Worm (Caenorhabditis elegans): ENCODE data around the gene C49A9.9.
A peak's percentile ranks its signal among the peaks of the same experiment; 100 is the strongest.

C49A9.9 gene

ce11 chrIV:6227974-6228373, 10.8 kb downstream of the C49A9.9 start, which contains the start of gene C49A9.1:
Gene C49A9.1 (plus strand): TSS chrIV:6228190.
- TF ChIP-seq fos-1 (tag; optimal IDR thresholded peaks at IDR 0.05) (peak; percentile 72), nhr-23 (tag; optimal IDR thresholded peaks at IDR 0.05) (no peak)

ce11 chrIV:6230560-6231073, 13.4 kb downstream of the C49A9.9 start, which contains the start of gene F58F9.4:
Gene F58F9.4 (plus strand): TSS chrIV:6231023.
- no peak for TF ChIP-seq zag-1 (tag; optimal IDR thresholded peaks at IDR 0.05)
- peak; percentile 93 for TF ChIP-seq fos-1 (tag; optimal IDR thresholded peaks at IDR 0.05)
- TF ChIP-seq sma-9 (GFP tag; optimal IDR thresholded peaks at IDR 0.05), result no peak
- no peak for TF ChIP-seq sma-9 (tag; optimal IDR thresholded peaks at IDR 0.05)

- TF ChIP-seq fos-1 (tag; optimal IDR thresholded peaks at IDR 0.05) (peak; percentile 89), nhr-237 (tag; optimal IDR thresholded peaks at IDR 0.05) (no peak), crh-2 (tag; optimal IDR thresholded peaks at IDR 0.05) (peak; percentile 3)
Measured at ce11 chrIV:6232769-6233290, 15.7 kb downstream of the C49A9.9 start, which contains the start of gene F58F9.3. Gene F58F9.3 (plus strand): TSS chrIV:6233240.

ce11 chrIV:6237508-6238227, 20.5 kb downstream of the C49A9.9 start, which contains the start of the genes F58F9.6 and F58F9.8:
Gene F58F9.6 (minus strand): TSS chrIV:6237608.
Gene F58F9.8 (plus strand): TSS chrIV:6238177.
- TF ChIP-seq nhr-77 (tag; optimal IDR thresholded peaks at IDR 0.05) (no peak), F13H6.1 (tag; optimal IDR thresholded peaks at IDR 0.05) (no peak), ztf-1 (GFP tag; conservative IDR thresholded peaks at IDR 0.05) (no peak), ama-1 (optimal IDR thresholded peaks at IDR 0.05) (no peak), egl-27 (tag; optimal IDR thresholded peaks at IDR 0.05) (no peak), ztf-4 (tag; optimal IDR thresholded peaks at IDR 0.05) (no peak), nhr-11 (tag; optimal IDR thresholded peaks at IDR 0.05) (no peak), elt-3 (tag; optimal IDR thresholded peaks at IDR 0.05) (no peak), gmeb-1 (tag; optimal IDR thresholded peaks at IDR 0.05) (no peak), unc-55 (GFP tag; optimal IDR thresholded peaks at IDR 0.05) (no peak), nhr-10 (tag; optimal IDR thresholded peaks at IDR 0.05) (no peak), sma-3 (GFP tag; optimal IDR thresholded peaks at IDR 0.05) (no peak)

- no peak for TF ChIP-seq aly-2 (tag; optimal IDR thresholded peaks at IDR 0.05)
- TF ChIP-seq ztf-11 (tag; optimal IDR thresholded peaks at IDR 0.05), result no peak
- no peak for TF ChIP-seq nhr-12 (tag; optimal IDR thresholded peaks at IDR 0.05)
- no peak for TF ChIP-seq mbf-1 (tag; optimal IDR thresholded peaks at IDR 0.05)
- TF ChIP-seq ceh-82 (tag; optimal IDR thresholded peaks at IDR 0.05), result no peak
- TF ChIP-seq crh-2 (tag; optimal IDR thresholded peaks at IDR 0.05), result no peak
- no peak for TF ChIP-seq sem-4 (tag; optimal IDR thresholded peaks at IDR 0.05)
- no peak for TF ChIP-seq lsy-2 (tag; optimal IDR thresholded peaks at IDR 0.05)
- TF ChIP-seq sma-9 (GFP tag; optimal IDR thresholded peaks at IDR 0.05), result no peak
- TF ChIP-seq sma-9 (tag; optimal IDR thresholded peaks at IDR 0.05), result no peak
- TF ChIP-seq ceh-16 (tag; optimal IDR thresholded peaks at IDR 0.05), result no peak
- no peak for TF ChIP-seq F13H6.1 (tag; optimal IDR thresholded peaks at IDR 0.05)
- TF ChIP-seq peb-1 (tag; optimal IDR thresholded peaks at IDR 0.05), result no peak
- no peak for TF ChIP-seq R02D3.7 (tag; optimal IDR thresholded peaks at IDR 0.05)
Measured at ce11 chrIV:6239993-6240392, 22.8 kb downstream of the C49A9.9 start, which contains the start of gene F58F9.9. Gene F58F9.9 (plus strand): TSS chrIV:6240293.

ce11 chrIV:6248486-6248885, 31.3 kb downstream of the C49A9.9 start, which contains the start of gene acox-3:
Gene acox-3 (minus strand): TSS chrIV:6248492.
- TF ChIP-seq nhr-10 (tag; optimal IDR thresholded peaks at IDR 0.05) (no peak), ama-1 (optimal IDR thresholded peaks at IDR 0.05) (no peak), gmeb-1 (tag; optimal IDR thresholded peaks at IDR 0.05) (peak; percentile 58), crh-2 (tag; optimal IDR thresholded peaks at IDR 0.05) (peak; percentile 24), nhr-77 (tag; optimal IDR thresholded peaks at IDR 0.05) (no peak), alr-1 (tag; optimal IDR thresholded peaks at IDR 0.05) (no peak), ztf-4 (tag; optimal IDR thresholded peaks at IDR 0.05) (no peak), blmp-1 (tag; optimal IDR thresholded peaks at IDR 0.05; ENCODE audit: insufficient read depth) (peak; percentile 28), sma-9 (GFP tag; optimal IDR thresholded peaks at IDR 0.05) (peak; percentile 82), sma-9 (tag; optimal IDR thresholded peaks at IDR 0.05) (no peak), sma-3 (GFP tag; optimal IDR thresholded peaks at IDR 0.05) (no peak), fos-1 (tag; optimal IDR thresholded peaks at IDR 0.05) (peak; percentile 56)

All from whole organism, L2 larva.